Worm (Caenorhabditis elegans) whole organism, L4/young adult: ENCODE measurements around the gene arv-1.

Experiments used
- W03F9.2 ChIP-seq: fragments of 150-350 bp; optimal IDR thresholded peaks from 2 replicates; lab custom pipeline; 2014; ENCODE audit warnings: missing biosample characterization, missing genetic modification characterization
- dao-5 ChIP-seq: sonication (generic microtip); optimal IDR thresholded peaks from 2 replicates; lab custom pipeline; 2016; ENCODE audit warnings: missing genotype, missing genetic modification characterization, moderate library complexity, missing compliant biosample characterization
- him-1 ChIP-seq: sonication (generic microtip); optimal IDR thresholded peaks from 2 replicates; lab custom pipeline; 2016; ENCODE audit warnings: missing genotype, missing genetic modification reagents, missing genetic modification characterization, missing compliant biosample characterization

ce11 chrII:10202275-10202674, 1.7 kb upstream of the arv-1 start:
- no peak for TF ChIP-seq W03F9.2 (tag; lab: Kevin White, UChicago)
- TF ChIP-seq dao-5 (tag; lab: Kevin White, UChicago): no peak
- no peak for TF ChIP-seq him-1 (tag; lab: Kevin White, UChicago)
